Worm (Caenorhabditis elegans): ENCODE measurements around the gene srr-9.

Gene srr-9

ce11 chrV:7742485-7742959 is 4.7 kb downstream of the srr-9 start, which contains the start of gene fbxl-5:
Gene fbxl-5, plus strand, starts transcription at chrV:7742909.
- TF ChIP-seq zfp-3 (GFP tag; conservative IDR thresholded peaks at IDR 0.05) (no peak), nhr-41 (GFP tag; IDR thresholded peaks at IDR 0.05) (no peak), ctbp-1 (GFP tag; IDR thresholded peaks at IDR 0.05) (no peak), hmg-1.1 (GFP tag; IDR thresholded peaks at IDR 0.05) (no peak), nhr-28 (tag; optimal IDR thresholded peaks at IDR 0.05) (no peak), dmd-6 (GFP tag; IDR thresholded peaks at IDR 0.05) (peak; percentile 83), tra-1 (GFP tag; IDR thresholded peaks at IDR 0.05) (peak; percentile 85), fkh-10 (GFP tag; optimal IDR thresholded peaks at IDR 0.05) (no peak), daf-19 (GFP tag; conservative IDR thresholded peaks at IDR 0.05) (no peak), mdt-29 (GFP tag; IDR thresholded peaks at IDR 0.05) (no peak), unc-39 (tag; optimal IDR thresholded peaks at IDR 0.05) (no peak), zip-11 (GFP tag; IDR thresholded peaks at IDR 0.05) (no peak), dmd-9 (GFP tag; IDR thresholded peaks at IDR 0.05) (no peak), gei-8 (GFP tag; optimal IDR thresholded peaks at IDR 0.05) (no peak), lin-38 (GFP tag; IDR thresholded peaks at IDR 0.05) (no peak), spr-1 (tag; optimal IDR thresholded peaks at IDR 0.05) (no peak), hlh-11 (tag; optimal IDR thresholded peaks at IDR 0.05) (peak; percentile 13), egl-27 (tag; optimal IDR thresholded peaks at IDR 0.05) (no peak), ztf-7 (tag; optimal IDR thresholded peaks at IDR 0.05) (no peak), nhr-111 (GFP tag; optimal IDR thresholded peaks at IDR 0.05) (no peak), ceh-32 (tag; optimal IDR thresholded peaks at IDR 0.05; ENCODE audit: poor library complexity) (no peak), dve-1 (tag; optimal IDR thresholded peaks at IDR 0.05; ENCODE audit: insufficient read depth) (peak; percentile 30), mxl-3 (GFP tag; optimal IDR thresholded peaks at IDR 0.05) (no peak), mxl-2 (GFP tag; conservative IDR thresholded peaks at IDR 0.05) (no peak), Y48G9A.11 (GFP tag; IDR thresholded peaks at IDR 0.05) (no peak)

ce11 chrV:7744068-7744467 is 6.3 kb downstream of the srr-9 start:
- peak; percentile 50 for TF ChIP-seq aha-1 (tag)
- TF ChIP-seq sdz-12 (GFP tag; optimal IDR thresholded peaks at IDR 0.05) = no peak
- TF ChIP-seq Y5F2A.4 (GFP tag; optimal IDR thresholded peaks at IDR 0.05) = no peak
- no peak for TF ChIP-seq arid-1 (GFP tag; conservative IDR thresholded peaks at IDR 0.05)
- no peak for TF ChIP-seq ceh-82 (tag; optimal IDR thresholded peaks at IDR 0.05)
- peak; percentile 83 for TF ChIP-seq pha-4 (GFP tag; IDR thresholded peaks at IDR 0.05)
- TF ChIP-seq pha-4 (tag; optimal IDR thresholded peaks at IDR 0.05) = no peak
- TF ChIP-seq hif-1 (tag; optimal IDR thresholded peaks at IDR 0.05) = peak in 1 of 2 experiments; percentile 12
- peak; percentile 75 for TF ChIP-seq nhr-28 (tag; optimal IDR thresholded peaks at IDR 0.05)
- no peak for TF ChIP-seq ctbp-1 (GFP tag; IDR thresholded peaks at IDR 0.05)
- TF ChIP-seq nhr-76 (tag; optimal IDR thresholded peaks at IDR 0.05) = no peak
- TF ChIP-seq rbr-2 (tag; optimal IDR thresholded peaks at IDR 0.05) = no peak
- no peak for TF ChIP-seq lim-7 (GFP tag; IDR thresholded peaks at IDR 0.05)
- TF ChIP-seq dmd-9 (GFP tag; IDR thresholded peaks at IDR 0.05) = no peak
- no peak for TF ChIP-seq nhr-237 (tag; optimal IDR thresholded peaks at IDR 0.05)
- peak; percentile 15 for TF ChIP-seq duxl-1 (tag; optimal IDR thresholded peaks at IDR 0.05; ENCODE audit: poor library complexity)
- TF ChIP-seq lin-13 (GFP tag; optimal IDR thresholded peaks at IDR 0.05) = no peak
- TF ChIP-seq unc-62 (GFP tag; optimal IDR thresholded peaks at IDR 0.05 in 1 of 2) = peak in 1 of 2 experiments; percentile 96
- no peak for TF ChIP-seq unc-62 (tag; optimal IDR thresholded peaks at IDR 0.05)
- TF ChIP-seq php-3 (GFP tag; IDR thresholded peaks at IDR 0.05) = peak; percentile 93
- no peak for TF ChIP-seq nhr-11 (tag; optimal IDR thresholded peaks at IDR 0.05)
- TF ChIP-seq ceh-20 (GFP tag; IDR thresholded peaks at IDR 0.05) = peak; percentile 80
- no peak for TF ChIP-seq egl-27 (tag; optimal IDR thresholded peaks at IDR 0.05)
- no peak for TF ChIP-seq hmg-1.1 (GFP tag; IDR thresholded peaks at IDR 0.05)
- no peak for TF ChIP-seq zag-1 (tag; optimal IDR thresholded peaks at IDR 0.05)
- TF ChIP-seq daf-12 (tag; optimal IDR thresholded peaks at IDR 0.05) = no peak
- peak; percentile 53 for TF ChIP-seq mep-1 (tag; optimal IDR thresholded peaks at IDR 0.05)
- TF ChIP-seq saeg-2 (GFP tag; IDR thresholded peaks at IDR 0.05) = peak; percentile 80; the same call in 1 of the 2 replicates
- no peak for TF ChIP-seq ceh-32 (tag; optimal IDR thresholded peaks at IDR 0.05; ENCODE audit: poor library complexity)
- no peak for TF ChIP-seq egl-43 (GFP tag; IDR thresholded peaks at IDR 0.05)
- TF ChIP-seq nhr-6 (tag; optimal IDR thresholded peaks at IDR 0.05) = no peak
- no peak for TF ChIP-seq fos-1 (tag; optimal IDR thresholded peaks at IDR 0.05)

Data from whole organism, L4 larva.